Fruit fly (Drosophila melanogaster) whole organism, adult: Measurements from ENCODE around the gene CG10802.

Experiments used
- CG11617 ChIP-seq: fragments of 200-800 bp; sonication (Bioruptor generic); optimal IDR thresholded peaks from 2 replicates; lab custom pipeline; 2017; ENCODE audit warnings: mild to moderate bottlenecking, missing biosample characterization, missing genetic modification reagents, missing genetic modification characterization
- CG12768 ChIP-seq: fragments of 200-800 bp; sonication (Bioruptor generic); optimal IDR thresholded peaks from 2 replicates; lab custom pipeline; 2017; ENCODE audit warnings: missing biosample characterization, missing genetic modification characterization, mild to moderate bottlenecking, moderate library complexity, missing genetic modification reagents
- CG14711 ChIP-seq: fragments of 200-800 bp; sonication (Bioruptor generic); optimal IDR thresholded peaks from 2 replicates; lab custom pipeline; 2018; ENCODE audit warnings: missing biosample characterization, mild to moderate bottlenecking, missing genetic modification characterization, moderate library complexity
- CG1620 ChIP-seq: fragments of 200-800 bp; sonication (Bioruptor generic); optimal IDR thresholded peaks from 2 replicates; lab custom pipeline; 2016; ENCODE audit warnings: missing biosample characterization, missing genetic modification characterization
- CG33017 ChIP-seq: fragments of 200-800 bp; sonication (Bioruptor generic); optimal IDR thresholded peaks from 2 replicates; lab custom pipeline; 2018; ENCODE audit warnings: missing biosample characterization, mild to moderate bottlenecking, missing genetic modification characterization, moderate library complexity
- CG5204 ChIP-seq: fragments of 200-800 bp; sonication (Bioruptor generic); optimal IDR thresholded peaks from 2 replicates; lab custom pipeline; 2016; ENCODE audit warnings: missing biosample characterization, missing genetic modification characterization
- CG7045 ChIP-seq: fragments of 200-800 bp; sonication (Bioruptor generic); optimal IDR thresholded peaks from 2 replicates; lab custom pipeline; 2017; ENCODE audit warnings: missing biosample characterization, mild to moderate bottlenecking, missing genetic modification characterization
- CG7101 ChIP-seq: fragments of 200-800 bp; sonication (Bioruptor generic); optimal IDR thresholded peaks from 2 replicates; lab custom pipeline; 2018; ENCODE audit warnings: missing biosample characterization, mild to moderate bottlenecking, missing genetic modification characterization, moderate library complexity
- Clk ChIP-seq: fragments of 200-800 bp; sonication (Bioruptor generic); optimal IDR thresholded peaks from 2 replicates; lab custom pipeline; 2017; ENCODE audit warnings: missing biosample characterization, missing genetic modification characterization
- Crg-1 ChIP-seq: fragments of 200-800 bp; sonication (Bioruptor generic); optimal IDR thresholded peaks from 2 replicates; lab custom pipeline; 2016; ENCODE audit warnings: missing biosample characterization, missing genetic modification characterization
- Hr96 ChIP-seq: fragments of 200-800 bp; sonication (Bioruptor generic); optimal IDR thresholded peaks from 2 replicates; lab custom pipeline; 2016; ENCODE audit warnings: missing biosample characterization, missing genetic modification characterization
- Mnt ChIP-seq: fragments of 200-800 bp; sonication (Bioruptor generic); optimal IDR thresholded peaks from 2 replicates; lab custom pipeline; 2016; ENCODE audit warnings: missing biosample characterization, mild to moderate bottlenecking, missing genetic modification characterization
- bab1 ChIP-seq: fragments of 200-800 bp; sonication (Bioruptor generic); optimal IDR thresholded peaks from 3 replicates; lab custom pipeline; 2019; ENCODE audit warnings: missing biosample characterization, mild to moderate bottlenecking, missing genetic modification characterization, moderate library complexity
- cic ChIP-seq: fragments of 200-800 bp; sonication (Bioruptor generic); optimal IDR thresholded peaks from 2 replicates; lab custom pipeline; 2017; ENCODE audit warnings: missing biosample characterization, mild to moderate bottlenecking, missing genetic modification characterization, moderate library complexity
- cnc ChIP-seq, 2 experiments: fragments of >200 bp; optimal IDR thresholded peaks; 2 replicates each; lab custom pipeline; 2017
- kay ChIP-seq: fragments of 200-800 bp; sonication (Bioruptor generic); peaks from one replicate; lab custom pipeline; 2016; ENCODE audit warnings: missing biosample characterization, missing genetic modification characterization, borderline replicate concordance
- ovo ChIP-seq: fragments of 200-800 bp; sonication (Bioruptor generic); optimal IDR thresholded peaks from 2 replicates; lab custom pipeline; 2016; ENCODE audit warnings: missing biosample characterization, missing genetic modification characterization
- pad ChIP-seq: fragments of 200-800 bp; sonication (Bioruptor generic); optimal IDR thresholded peaks from 3 replicates; lab custom pipeline; 2017; ENCODE audit warnings: missing biosample characterization, missing genetic modification characterization, mild to moderate bottlenecking, moderate library complexity, missing genetic modification reagents
- tj ChIP-seq: fragments of 200-800 bp; sonication (Bioruptor generic); optimal IDR thresholded peaks from 3 replicates; lab custom pipeline; 2017; ENCODE audit warnings: missing biosample characterization, mild to moderate bottlenecking, missing genetic modification characterization, moderate library complexity
- toe ChIP-seq: fragments of 200-800 bp; sonication (Bioruptor generic); optimal IDR thresholded peaks from 2 replicates; lab custom pipeline; 2016; ENCODE audit warnings: missing biosample characterization, missing genetic modification characterization

The CG10802 gene

DNA sequence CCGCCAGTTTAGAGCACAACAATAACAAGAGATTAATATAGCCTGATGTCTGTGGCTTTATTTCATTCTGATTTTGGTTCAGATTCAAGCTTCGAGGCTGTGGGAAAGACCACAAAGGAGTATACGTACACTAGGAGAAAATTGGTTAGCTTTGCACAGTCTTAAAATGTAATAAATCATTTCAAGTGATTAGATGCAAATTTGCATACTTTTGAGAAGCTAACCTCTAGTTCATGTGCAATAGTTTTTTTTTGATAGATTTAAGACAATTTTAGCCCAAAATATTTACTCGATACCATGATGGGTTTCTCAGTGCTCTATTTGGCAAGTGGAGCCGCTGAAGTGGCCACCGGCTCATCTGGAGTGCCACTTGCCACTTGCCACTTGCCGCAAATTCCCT, 25.2 kb upstream of the CG10802 start:
- no peak for TF ChIP-seq toe (GFP tag; lab: Kevin White, UChicago)
- TF ChIP-seq tj (GFP tag; lab: Kevin White, UChicago): no peak
- no peak for TF ChIP-seq Hr96
- TF ChIP-seq CG11617 (GFP tag; lab: Kevin White, UChicago): no peak
- TF ChIP-seq kay (GFP tag; lab: Kevin White, UChicago): no peak
- TF ChIP-seq Mnt (GFP tag; lab: Kevin White, UChicago): no peak
- TF ChIP-seq CG7045 (GFP tag; lab: Kevin White, UChicago): no peak

DNA sequence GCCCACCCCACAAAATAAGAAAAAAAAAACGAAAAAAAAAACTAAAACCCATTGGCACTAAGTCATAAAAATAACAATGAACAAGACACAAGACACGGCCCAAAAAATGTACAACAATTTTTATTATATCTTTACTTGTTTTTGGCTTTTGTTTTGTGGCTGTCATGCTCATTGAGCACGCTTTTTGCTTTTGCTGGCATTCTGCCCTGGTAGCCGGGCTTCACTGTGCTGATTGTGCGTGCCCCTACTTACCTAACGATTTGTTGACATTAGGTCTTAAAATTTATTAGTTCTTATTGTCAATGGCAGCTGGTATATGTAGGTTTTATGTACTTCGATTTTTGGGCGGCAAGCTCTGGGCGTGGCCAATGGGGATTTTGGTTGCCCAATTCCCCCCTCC, 24.3 kb upstream of the CG10802 start:
- TF ChIP-seq Mnt (GFP tag; lab: Kevin White, UChicago) (no peak), kay (GFP tag; lab: Kevin White, UChicago) (no peak), toe (GFP tag; lab: Kevin White, UChicago) (no peak), CG33017 (tag; lab: Kevin White, UChicago) (no peak), ovo (no peak), CG1620 (GFP tag; lab: Kevin White, UChicago) (no peak), tj (GFP tag; lab: Kevin White, UChicago) (no peak), CG14711 (tag; lab: Kevin White, UChicago) (no peak), CG12768 (GFP tag; lab: Kevin White, UChicago) (no peak), CG7045 (GFP tag; lab: Kevin White, UChicago) (no peak), bab1 (GFP tag; lab: Kevin White, UChicago) (no peak), Clk (no peak), CG11617 (GFP tag; lab: Kevin White, UChicago) (no peak), pad (no peak), CG5204 (GFP tag; lab: Kevin White, UChicago) (no peak), CG7101 (no peak), Crg-1 (GFP tag; lab: Kevin White, UChicago) (no peak), Hr96 (no peak), cic (GFP tag; lab: Kevin White, UChicago) (no peak)

- TF ChIP-seq CG7101 (no peak), Hr96 (no peak), toe (GFP tag; lab: Kevin White, UChicago) (no peak), Clk (no peak), Crg-1 (GFP tag; lab: Kevin White, UChicago) (no peak), CG12768 (GFP tag; lab: Kevin White, UChicago) (no peak), cnc (optimal IDR thresholded peaks at IDR 0.05; lab: Kevin White, UChicago) (no peak), kay (GFP tag; lab: Kevin White, UChicago) (no peak), bab1 (GFP tag; lab: Kevin White, UChicago) (no peak)
These were observed 22.6 kb upstream of the CG10802 start, which contains the start of the genes CG16782 and CG10801 for dm6 chrX:3460140-3460642. CG16782 (minus strand) TSS chrX:3460240. CG10801 (plus strand) TSS chrX:3460592.

dm6 chrX:3463944-3464343, 18.8 kb upstream of the CG10802 start, which contains the start of gene CG16781:
CG16781 (minus strand) TSS chrX:3464044.
- no peak for TF ChIP-seq Hr96
- TF ChIP-seq CG12768 (GFP tag; lab: Kevin White, UChicago): no peak
- TF ChIP-seq CG14711 (tag; lab: Kevin White, UChicago): no peak

DNA sequence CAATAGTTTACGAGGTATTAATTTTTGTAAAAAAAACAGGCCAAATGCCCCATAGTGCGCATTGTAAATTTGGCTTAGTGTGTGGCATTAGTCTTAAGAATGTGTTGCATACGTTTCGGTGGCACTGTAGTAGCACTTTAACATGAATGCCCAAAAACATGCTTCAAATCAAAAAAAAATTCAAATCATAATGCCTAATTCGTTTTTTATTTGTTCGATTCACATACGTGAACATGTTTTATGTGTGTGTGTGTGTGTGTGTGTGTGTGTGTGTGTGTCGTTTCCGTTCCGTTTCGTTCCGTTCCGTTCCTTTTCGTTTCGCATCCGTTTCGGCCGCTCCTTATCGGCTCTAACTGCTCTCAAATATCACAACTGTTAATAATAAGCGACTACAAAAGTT, 17.2 kb upstream of the CG10802 start:
- TF ChIP-seq tj (GFP tag; lab: Kevin White, UChicago) (no peak), Mnt (GFP tag; lab: Kevin White, UChicago) (no peak), CG1620 (GFP tag; lab: Kevin White, UChicago) (no peak), CG14711 (tag; lab: Kevin White, UChicago) (no peak), CG7045 (GFP tag; lab: Kevin White, UChicago) (no peak), Crg-1 (GFP tag; lab: Kevin White, UChicago) (no peak), CG5204 (GFP tag; lab: Kevin White, UChicago) (no peak), ovo (no peak), CG11617 (GFP tag; lab: Kevin White, UChicago) (no peak), pad (no peak), CG12768 (GFP tag; lab: Kevin White, UChicago) (no peak), Clk (no peak)

DNA sequence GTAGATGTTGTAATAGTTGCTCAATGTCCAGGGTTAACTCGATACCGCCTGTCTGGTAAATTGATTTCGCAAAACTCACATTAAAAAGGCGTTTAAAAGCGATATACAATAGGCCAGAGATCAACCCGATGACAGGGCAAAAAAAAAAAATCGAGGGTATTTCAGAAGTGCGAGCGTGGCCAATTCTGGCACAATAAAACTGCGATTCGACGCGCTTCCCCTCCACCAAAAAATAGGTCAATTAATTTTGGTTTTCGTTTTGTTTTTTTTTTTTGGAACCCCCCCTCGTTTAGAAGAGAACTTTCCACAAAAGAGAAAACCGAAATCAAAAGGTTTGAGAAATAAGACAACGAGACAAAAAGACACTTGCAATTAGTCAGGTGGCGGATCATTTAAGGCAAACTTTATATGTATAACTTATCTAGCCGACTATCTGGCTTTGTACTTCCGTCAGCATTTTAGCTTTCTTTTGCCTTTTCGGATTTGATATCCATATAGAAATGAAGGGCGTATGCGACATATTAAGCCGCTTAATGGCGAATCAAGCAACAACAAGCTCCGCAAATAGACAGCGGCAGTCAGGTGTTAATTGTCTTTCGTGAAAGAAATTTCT, 12.2 kb upstream of the CG10802 start:
- TF ChIP-seq Clk: no peak
- TF ChIP-seq bab1 (GFP tag; lab: Kevin White, UChicago): no peak
- TF ChIP-seq pad: peak; percentile 67
- TF ChIP-seq CG11617 (GFP tag; lab: Kevin White, UChicago): no peak
- TF ChIP-seq CG14711 (tag; lab: Kevin White, UChicago): no peak
- TF ChIP-seq tj (GFP tag; lab: Kevin White, UChicago): peak; percentile 74
- no peak for TF ChIP-seq CG33017 (tag; lab: Kevin White, UChicago)
- no peak for TF ChIP-seq kay (GFP tag; lab: Kevin White, UChicago)
- no peak for TF ChIP-seq ovo
- TF ChIP-seq CG7101: no peak

dm6 chrX:3473636-3474035, 9.1 kb upstream of the CG10802 start:
- TF ChIP-seq CG7045 (GFP tag; lab: Kevin White, UChicago) (no peak), tj (GFP tag; lab: Kevin White, UChicago) (peak; percentile 20), bab1 (GFP tag; lab: Kevin White, UChicago) (peak; percentile 4)
